Fruit fly (Drosophila melanogaster) whole organism, prepupa: ENCODE data around the gene CG34297.

Source experiments
- Blimp-1 ChIP-seq: fragments of 200-800 bp; sonication (Bioruptor generic); optimal IDR thresholded peaks from 3 replicates; lab custom pipeline; 2017; ENCODE audit warnings: missing biosample characterization, missing genetic modification characterization, mild to moderate bottlenecking, moderate library complexity, missing genetic modification reagents
- CG10669 ChIP-seq: fragments of 200-800 bp; sonication (Bioruptor generic); optimal IDR thresholded peaks from 3 replicates; lab custom pipeline; 2018; ENCODE audit warnings: missing biosample characterization, mild to moderate bottlenecking, missing genetic modification characterization, moderate library complexity
- CG11294 ChIP-seq: fragments of 200-800 bp; sonication (Bioruptor generic); IDR thresholded peaks from 2 replicates; pipeline ENCODE4 v1.3.6; 2022; ENCODE audit warnings: missing biosample characterization, missing genetic modification characterization
- CG11762 ChIP-seq: fragments of 200-800 bp; sonication (Bioruptor generic); optimal IDR thresholded peaks from 3 replicates; lab custom pipeline; 2016; ENCODE audit warnings: missing biosample characterization, missing genetic modification characterization; ENCODE audit not compliant: insufficient read depth
- CG11902 ChIP-seq: fragments of 200-800 bp; sonication (Bioruptor generic); optimal IDR thresholded peaks from 3 replicates; lab custom pipeline; 2016; ENCODE audit warnings: missing biosample characterization, missing genetic modification characterization
- CG15336 ChIP-seq: fragments of 200-800 bp; sonication (Bioruptor generic); IDR thresholded peaks from 2 replicates; pipeline ENCODE4 v1.3.6; 2022; ENCODE audit warnings: missing biosample characterization, missing genetic modification characterization
- CG1621 ChIP-seq: fragments of 200-800 bp; sonication (Bioruptor generic); optimal IDR thresholded peaks from 3 replicates; lab custom pipeline; 2018; ENCODE audit warnings: missing biosample characterization, mild to moderate bottlenecking, missing genetic modification characterization
- CG16779 ChIP-seq: fragments of 200-800 bp; sonication (Bioruptor generic); optimal IDR thresholded peaks from 3 replicates; lab custom pipeline; 2017; ENCODE audit warnings: missing biosample characterization, mild to moderate bottlenecking, missing genetic modification characterization
- CG31627 ChIP-seq: fragments of 200-800 bp; sonication (Bioruptor generic); optimal IDR thresholded peaks from 3 replicates; lab custom pipeline; 2016; ENCODE audit warnings: missing biosample characterization, missing genetic modification characterization
- CG32006 ChIP-seq: fragments of 200-800 bp; sonication (Bioruptor generic); optimal IDR thresholded peaks from 3 replicates; lab custom pipeline; 2017; ENCODE audit warnings: missing biosample characterization, mild to moderate bottlenecking, missing genetic modification characterization
- CG3919 ChIP-seq: fragments of 200-800 bp; sonication (Bioruptor generic); optimal IDR thresholded peaks from 3 replicates; lab custom pipeline; 2016; ENCODE audit warnings: missing biosample characterization, missing genetic modification characterization
- CG4318 ChIP-seq: fragments of 200-800 bp; sonication (Bioruptor generic); optimal IDR thresholded peaks from 3 replicates; lab custom pipeline; 2017; ENCODE audit warnings: missing biosample characterization, mild to moderate bottlenecking, missing genetic modification characterization
- CG6163 ChIP-seq: fragments of 200-800 bp; sonication (Bioruptor generic); IDR thresholded peaks from 3 replicates; pipeline ENCODE4 v1.3.6; 2022; ENCODE audit warnings: missing biosample characterization, missing genetic modification characterization
- CG6276 ChIP-seq: fragments of 200-800 bp; sonication (Bioruptor generic); optimal IDR thresholded peaks from 2 replicates; lab custom pipeline; 2017; ENCODE audit warnings: missing biosample characterization, mild to moderate bottlenecking, missing genetic modification characterization
- CG6792 ChIP-seq: fragments of 200-800 bp; sonication (Bioruptor generic); optimal IDR thresholded peaks from 3 replicates; lab custom pipeline; 2016; ENCODE audit warnings: missing biosample characterization, missing genetic modification characterization
- CG6808 ChIP-seq: fragments of 200-800 bp; sonication (Bioruptor generic); optimal IDR thresholded peaks from 3 replicates; lab custom pipeline; 2017; ENCODE audit warnings: missing biosample characterization, missing genetic modification characterization, mild to moderate bottlenecking, moderate library complexity, missing genetic modification reagents
- CG6854 ChIP-seq: fragments of 200-800 bp; sonication (Bioruptor generic); optimal IDR thresholded peaks from 2 replicates; lab custom pipeline; 2017; ENCODE audit warnings: missing biosample characterization, mild to moderate bottlenecking, missing genetic modification characterization
- CG7368 ChIP-seq: fragments of 200-800 bp; sonication (Bioruptor generic); optimal IDR thresholded peaks from 3 replicates; lab custom pipeline; 2016; ENCODE audit warnings: missing biosample characterization, missing genetic modification characterization
- CG8119 ChIP-seq: fragments of 200-800 bp; sonication (Bioruptor generic); IDR thresholded peaks from 3 replicates; pipeline ENCODE4 v1.3.6; 2022; ENCODE audit warnings: missing biosample characterization, missing genetic modification characterization
- CG8632 ChIP-seq: fragments of 200-800 bp; sonication (Bioruptor generic); optimal IDR thresholded peaks from 3 replicates; lab custom pipeline; 2016; ENCODE audit warnings: missing biosample characterization, missing genetic modification characterization
- CG9139 ChIP-seq: fragments of 200-800 bp; sonication (Bioruptor generic); optimal IDR thresholded peaks from 3 replicates; lab custom pipeline; 2017; ENCODE audit warnings: missing biosample characterization, mild to moderate bottlenecking, missing genetic modification characterization
- Eip78C ChIP-seq: fragments of 200-800 bp; sonication (Bioruptor generic); peaks from one replicate; lab custom pipeline; 2016; ENCODE audit warnings: missing biosample characterization, missing genetic modification characterization
- Eip93F ChIP-seq: fragments of 200-800 bp; sonication (Bioruptor generic); optimal IDR thresholded peaks from 2 replicates; lab custom pipeline; 2016; ENCODE audit warnings: missing biosample characterization, mild to moderate bottlenecking, missing genetic modification characterization
- Ets96B ChIP-seq: fragments of 200-800 bp; optimal IDR thresholded peaks from 2 replicates; lab custom pipeline; 2019; ENCODE audit warnings: missing biosample characterization, mild to moderate bottlenecking, missing genetic modification characterization, moderate library complexity
- Gug ChIP-seq: fragments of 200-800 bp; sonication (Bioruptor generic); IDR thresholded peaks from 2 replicates; pipeline ENCODE4 v1.3.6; 2022; ENCODE audit warnings: missing biosample characterization, missing genetic modification characterization
- Hr38 ChIP-seq: sonication (Bioruptor generic); optimal IDR thresholded peaks from 2 replicates; lab custom pipeline; 2016; ENCODE audit warnings: missing biosample characterization, missing genetic modification characterization
- Hr39 ChIP-seq: fragments of 200-800 bp; sonication (Bioruptor generic); optimal IDR thresholded peaks from 2 replicates; lab custom pipeline; 2016; ENCODE audit warnings: missing biosample characterization, missing genetic modification characterization
- Hr4 ChIP-seq: fragments of 200-800 bp; sonication (Bioruptor generic); optimal IDR thresholded peaks from 3 replicates; lab custom pipeline; 2016; ENCODE audit warnings: missing biosample characterization, missing genetic modification characterization
- Met ChIP-seq: fragments of 200-800 bp; sonication (Bioruptor generic); optimal IDR thresholded peaks from 3 replicates; lab custom pipeline; 2016; ENCODE audit warnings: missing biosample characterization, missing genetic modification characterization
- OdsH ChIP-seq: fragments of 200-800 bp; sonication (Bioruptor generic); optimal IDR thresholded peaks from 3 replicates; lab custom pipeline; 2016; ENCODE audit warnings: missing biosample characterization, missing genetic modification characterization
- Sox102F ChIP-seq: fragments of 200-800 bp; sonication (Bioruptor generic); optimal IDR thresholded peaks from 2 replicates; lab custom pipeline; 2016; ENCODE audit warnings: missing biosample characterization, mild to moderate bottlenecking, missing genetic modification characterization
- Sox14 ChIP-seq: fragments of 200-800 bp; sonication (Bioruptor generic); optimal IDR thresholded peaks from 3 replicates; lab custom pipeline; 2016; ENCODE audit warnings: missing biosample characterization, missing genetic modification characterization
- Sox15 ChIP-seq: fragments of 200-800 bp; sonication (Bioruptor generic); optimal IDR thresholded peaks from 3 replicates; lab custom pipeline; 2016; ENCODE audit warnings: missing biosample characterization, missing genetic modification characterization
- cyc ChIP-seq: fragments of 200-800 bp; sonication (Bioruptor generic); optimal IDR thresholded peaks from 3 replicates; lab custom pipeline; 2016; ENCODE audit warnings: missing biosample characterization, missing genetic modification characterization
- dsx ChIP-seq: fragments of 200-800 bp; optimal IDR thresholded peaks from 3 replicates; lab custom pipeline; 2019; ENCODE audit warnings: missing biosample characterization, mild to moderate bottlenecking, missing genetic modification characterization, moderate library complexity; ENCODE audit not compliant: poor library complexity, severe bottlenecking
- eg ChIP-seq: fragments of 200-800 bp; sonication (Bioruptor generic); IDR thresholded peaks from 3 replicates; pipeline ENCODE4 v1.3.6; 2022; ENCODE audit warnings: missing biosample characterization, missing genetic modification characterization
- esn ChIP-seq: fragments of 200-800 bp; sonication (Bioruptor generic); optimal IDR thresholded peaks from 2 replicates; lab custom pipeline; 2016; ENCODE audit warnings: missing biosample characterization, mild to moderate bottlenecking, missing genetic modification characterization, moderate library complexity
- fd85E ChIP-seq: fragments of 200-800 bp; sonication (Bioruptor generic); optimal IDR thresholded peaks from 3 replicates; lab custom pipeline; 2016; ENCODE audit warnings: missing biosample characterization, missing genetic modification characterization
- fkh ChIP-seq: fragments of 200-800 bp; sonication (Bioruptor generic); optimal IDR thresholded peaks from 3 replicates; lab custom pipeline; 2017; ENCODE audit warnings: missing biosample characterization, mild to moderate bottlenecking, missing genetic modification characterization, moderate library complexity
- lz ChIP-seq: fragments of 200-800 bp; sonication (Bioruptor generic); optimal IDR thresholded peaks from 3 replicates; lab custom pipeline; 2016; ENCODE audit warnings: missing biosample characterization, missing genetic modification characterization
- net ChIP-seq: fragments of 200-800 bp; sonication (Bioruptor generic); optimal IDR thresholded peaks from 3 replicates; lab custom pipeline; 2016; ENCODE audit warnings: missing biosample characterization, missing genetic modification characterization
- spab ChIP-seq: fragments of 200-800 bp; sonication (Bioruptor generic); optimal IDR thresholded peaks from 2 replicates; lab custom pipeline; 2017; ENCODE audit warnings: missing biosample characterization, mild to moderate bottlenecking, missing genetic modification characterization, missing genetic modification reagents
- ss ChIP-seq, 2 experiments: fragments of 200-800 bp; sonication (Bioruptor generic); optimal IDR thresholded peaks; 2 replicates in 1 of 2; 3 replicates in 1 of 2; lab custom pipeline; 2017 to 2018; ENCODE audit warnings: mild to moderate bottlenecking in 2 of 2, missing biosample characterization in 2 of 2, missing genetic modification characterization in 2 of 2, moderate library complexity in 1 of 2
- svp ChIP-seq: fragments of 200-800 bp; sonication (Bioruptor generic); peaks from one replicate; lab custom pipeline; 2016; ENCODE audit warnings: missing biosample characterization, missing genetic modification characterization
- topi ChIP-seq: fragments of 200-800 bp; sonication (Bioruptor generic); optimal IDR thresholded peaks from 3 replicates; lab custom pipeline; 2016; ENCODE audit warnings: missing biosample characterization, missing genetic modification characterization
- vri ChIP-seq: fragments of 200-800 bp; sonication (Bioruptor generic); optimal IDR thresholded peaks from 3 replicates; lab custom pipeline; 2016; ENCODE audit warnings: missing biosample characterization, mild to moderate bottlenecking, missing genetic modification characterization

Gene CG34297

dm6 chr3R:6760755-6761647, 13.2 kb upstream of the CG34297 start (continued):
- TF ChIP-seq Eip93F (GFP tag; lab: Kevin White, UChicago), result no peak
- no peak for TF ChIP-seq fkh (GFP tag; lab: Kevin White, UChicago)
- peak; percentile 5 for TF ChIP-seq net (GFP tag; lab: Kevin White, UChicago)
- peak; percentile 66 for TF ChIP-seq CG6808 (GFP tag; lab: Kevin White, UChicago)
- no peak for TF ChIP-seq fd85E (GFP tag; lab: Kevin White, UChicago)
- TF ChIP-seq CG31627 (GFP tag; lab: Kevin White, UChicago), result peak; percentile 27
- no peak for TF ChIP-seq eg (GFP tag; lab: Robert Waterston, UW)
- peak; percentile 27 for TF ChIP-seq CG10669 (GFP tag; lab: Kevin White, UChicago)
- TF ChIP-seq CG15336 (GFP tag; lab: Robert Waterston, UW), result no peak
- TF ChIP-seq CG11294, result no peak
- peak; percentile 29 for TF ChIP-seq dsx
- no peak for TF ChIP-seq CG6163 (GFP tag; lab: Robert Waterston, UW)
- TF ChIP-seq OdsH, result peak; percentile 18
- no peak for TF ChIP-seq CG6276 (GFP tag; lab: Kevin White, UChicago)
- TF ChIP-seq cyc (GFP tag; lab: Kevin White, UChicago), result peak; percentile 19
- TF ChIP-seq Gug (GFP tag; lab: Robert Waterston, UW), result no peak
- TF ChIP-seq Met, result peak; percentile 53
- peak; percentile 54 for TF ChIP-seq lz (GFP tag; lab: Kevin White, UChicago)
- TF ChIP-seq esn (GFP tag; lab: Kevin White, UChicago), result peak; percentile 41
- peak; percentile 24 for TF ChIP-seq Hr39 (GFP tag; lab: Kevin White, UChicago)
- peak; percentile 43 for TF ChIP-seq Sox102F
- TF ChIP-seq CG9139, result no peak
- TF ChIP-seq Eip78C (GFP tag; lab: Kevin White, UChicago), result peak; percentile 89
- no peak for TF ChIP-seq CG16779 (tag; lab: Kevin White, UChicago)
- peak; percentile 78 for TF ChIP-seq svp
- TF ChIP-seq CG6792, result peak; percentile 14

- TF ChIP-seq CG4318 (GFP tag; lab: Kevin White, UChicago) (no peak), CG7368 (GFP tag; lab: Kevin White, UChicago) (peak; percentile 32), Hr4 (peak; percentile 53), CG6276 (GFP tag; lab: Kevin White, UChicago) (no peak), Eip93F (GFP tag; lab: Kevin White, UChicago) (no peak), topi (GFP tag; lab: Kevin White, UChicago) (peak; percentile 58), CG8632 (GFP tag; lab: Kevin White, UChicago) (no peak), Sox15 (GFP tag; lab: Kevin White, UChicago) (peak; percentile 34), CG11902 (GFP tag; lab: Kevin White, UChicago) (peak; percentile 53), ss (GFP tag; optimal IDR thresholded peaks at IDR 0.05; lab: Kevin White, UChicago) (no peak), vri (GFP tag; lab: Kevin White, UChicago) (peak; percentile 34), OdsH (peak; percentile 64), CG32006 (GFP tag; lab: Kevin White, UChicago) (peak; percentile 49), net (GFP tag; lab: Kevin White, UChicago) (peak; percentile 25), CG6854 (GFP tag; lab: Kevin White, UChicago) (no peak), dsx (no peak), Gug (GFP tag; lab: Robert Waterston, UW) (no peak), CG16779 (tag; lab: Kevin White, UChicago) (no peak), CG3919 (GFP tag; lab: Kevin White, UChicago) (peak; percentile 73), Sox14 (GFP tag; lab: Kevin White, UChicago) (peak; percentile 65), Blimp-1 (GFP tag; lab: Kevin White, UChicago) (no peak), CG6808 (GFP tag; lab: Kevin White, UChicago) (no peak), eg (GFP tag; lab: Robert Waterston, UW) (peak; percentile 41; the same call in 1 of the 3 replicates), CG11294 (peak; percentile 25; the same call in 1 of the 2 replicates), fd85E (GFP tag; lab: Kevin White, UChicago) (no peak), Ets96B (no peak), Sox102F (peak; percentile 35), CG8119 (GFP tag; lab: Robert Waterston, UW) (no peak), CG6163 (GFP tag; lab: Robert Waterston, UW) (peak; percentile 77), CG11762 (no peak), svp (peak; percentile 79), CG31627 (GFP tag; lab: Kevin White, UChicago) (peak; percentile 82), CG1621 (tag; lab: Kevin White, UChicago) (peak; percentile 27), cyc (GFP tag; lab: Kevin White, UChicago) (peak; percentile 80), spab (no peak), Hr38 (GFP tag; lab: Kevin White, UChicago) (no peak), CG9139 (no peak)
Measured at dm6 chr3R:6759419-6759818, 11.6 kb upstream of the CG34297 start, which contains the start of gene bcd. Gene bcd (minus strand): TSS chr3R:6759466.
